Worm (Caenorhabditis elegans): ENCODE measurements around the gene srw-112.

DNA sequence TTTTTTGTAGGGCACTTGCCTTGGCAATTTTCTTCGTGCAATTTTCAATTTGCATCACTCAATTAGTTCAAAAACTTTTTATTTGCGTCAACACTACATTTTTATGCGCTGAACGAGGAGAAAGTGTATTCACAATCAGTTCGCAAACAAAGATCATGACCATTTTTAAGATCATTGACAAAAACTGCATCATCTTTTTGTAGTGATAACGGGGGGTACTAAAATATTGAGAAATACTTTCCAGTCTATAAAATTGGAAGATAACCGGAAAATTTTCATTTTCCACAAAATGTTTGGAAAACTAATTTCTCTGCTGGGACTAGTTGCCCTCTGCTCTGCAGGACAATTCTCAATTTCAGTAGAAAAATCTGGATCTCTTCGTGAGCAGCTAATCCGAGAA lies 18.4 kb upstream of the srw-112 start, which contains the start of gene asp-8:
- TF ChIP-seq pha-4 (tag; optimal IDR thresholded peaks at IDR 0.05): no peak
- no peak for TF ChIP-seq lin-13 (tag; optimal IDR thresholded peaks at IDR 0.05)
- no peak for TF ChIP-seq nhr-237 (tag; optimal IDR thresholded peaks at IDR 0.05)
- TF ChIP-seq nhr-12 (tag; optimal IDR thresholded peaks at IDR 0.05): no peak

All from whole organism, mixed stage, embryonic.